Worm (Caenorhabditis elegans) whole organism, mixed stage, embryonic: ENCODE results near the gene ZK1128.3.

Experiments used
- ceh-39 ChIP-seq: fragments of 150-350 bp; optimal IDR thresholded peaks from 2 replicates; lab custom pipeline; 2014; ENCODE audit warnings: missing biosample characterization, missing genetic modification characterization
- ceh-43 ChIP-seq: fragments of 200-800 bp; sonication (Bioruptor generic); optimal IDR thresholded peaks from 2 replicates; lab custom pipeline; 2018; ENCODE audit warnings: mild to moderate bottlenecking, missing genetic modification characterization, moderate library complexity, missing compliant biosample characterization
- ces-1 ChIP-seq: fragments of 150-350 bp; optimal IDR thresholded peaks from 2 replicates; lab custom pipeline; 2014; ENCODE audit warnings: missing biosample characterization, missing genetic modification reagents, missing genetic modification characterization
- elt-3 ChIP-seq: fragments of 150-350 bp; optimal IDR thresholded peaks from 2 replicates; lab custom pipeline; 2014; ENCODE audit warnings: missing biosample characterization, missing genetic modification characterization
- flh-1 ChIP-seq: fragments of 200-800 bp; sonication (Bioruptor generic); optimal IDR thresholded peaks from 2 replicates; lab custom pipeline; 2018; ENCODE audit warnings: mild to moderate bottlenecking, missing genetic modification characterization, moderate library complexity, missing compliant biosample characterization
- lin-13 ChIP-seq: fragments of 150-350 bp; optimal IDR thresholded peaks from 2 replicates; lab custom pipeline; 2014; ENCODE audit warnings: missing biosample characterization, missing genetic modification characterization
- mab-5 ChIP-seq: fragments of 150-350 bp; optimal IDR thresholded peaks from 2 replicates; lab custom pipeline; 2014; ENCODE audit warnings: missing biosample characterization, missing genetic modification characterization
- nhr-237 ChIP-seq: fragments of 150-350 bp; optimal IDR thresholded peaks from 2 replicates; lab custom pipeline; 2014; ENCODE audit warnings: missing biosample characterization, missing genetic modification characterization
- nhr-28 ChIP-seq: fragments of 150-350 bp; optimal IDR thresholded peaks from 2 replicates; lab custom pipeline; 2014; ENCODE audit warnings: missing biosample characterization, missing genetic modification characterization
- nhr-76 ChIP-seq: sonication (generic microtip); optimal IDR thresholded peaks from 2 replicates; lab custom pipeline; 2017; ENCODE audit warnings: missing biosample characterization, missing genetic modification characterization
- pha-4 ChIP-seq: fragments of 150-350 bp; optimal IDR thresholded peaks from 2 replicates; lab custom pipeline; 2018; ENCODE audit warnings: missing biosample characterization, missing genetic modification reagents, missing genetic modification characterization
- unc-39 ChIP-seq: fragments of 150-350 bp; optimal IDR thresholded peaks from 2 replicates; lab custom pipeline; 2014; ENCODE audit warnings: missing biosample characterization, missing genetic modification characterization
- unc-62 ChIP-seq: fragments of 150-350 bp; optimal IDR thresholded peaks from 2 replicates; lab custom pipeline; 2014; ENCODE audit warnings: missing biosample characterization, missing genetic modification reagents, missing genetic modification characterization
- ztf-11 ChIP-seq: fragments of 150-350 bp; optimal IDR thresholded peaks from 2 replicates; lab custom pipeline; 2014; ENCODE audit warnings: missing biosample characterization, missing genetic modification characterization

- TF ChIP-seq nhr-76 (tag; lab: Kevin White, UChicago), result no peak
- TF ChIP-seq nhr-237 (tag; lab: Kevin White, UChicago), result no peak
- no peak for TF ChIP-seq flh-1
- TF ChIP-seq ztf-11 (tag; lab: Kevin White, UChicago), result no peak
- TF ChIP-seq unc-62 (GFP tag; lab: Kevin White, UChicago), result no peak
- no peak for TF ChIP-seq elt-3 (tag; lab: Kevin White, UChicago)
- TF ChIP-seq unc-39 (tag; lab: Kevin White, UChicago), result no peak
- TF ChIP-seq ceh-39, result no peak
- no peak for TF ChIP-seq ceh-43 (GFP tag; lab: Kevin White, UChicago)
- TF ChIP-seq pha-4 (tag; lab: Kevin White, UChicago), result no peak
- no peak for TF ChIP-seq mab-5
- no peak for TF ChIP-seq lin-13 (tag; lab: Kevin White, UChicago)
- TF ChIP-seq nhr-28, result no peak
- no peak for TF ChIP-seq ces-1
These were observed 41.7 kb upstream of the ZK1128.3 start, which contains the start of the genes K08E5.5 and mua-3 for ce11 chrIII:10160385-10160784.
